Fruit fly (Drosophila melanogaster) whole organism, embryonic: Measurements from ENCODE around the gene CG13247.

ENCODE experiments used
- Adf1 ChIP-seq: fragments of 200-800 bp; sonication (Bioruptor generic); IDR thresholded peaks from 2 replicates; pipeline ENCODE4 v1.3.6; 2022; ENCODE audit warnings: missing biosample characterization, missing genetic modification characterization
- C15 ChIP-seq: fragments of 200-800 bp; sonication (Bioruptor generic); IDR thresholded peaks from 3 replicates; pipeline ENCODE4 v1.3.6; 2022; ENCODE audit warnings: missing biosample characterization, missing genetic modification characterization
- CG10267 ChIP-seq: fragments of 200-800 bp; sonication (Bioruptor generic); optimal IDR thresholded peaks from 2 replicates; lab custom pipeline; 2018; ENCODE audit warnings: missing biosample characterization, mild to moderate bottlenecking, missing genetic modification characterization, moderate library complexity
- CG13123 ChIP-seq: fragments of 200-800 bp; sonication (Bioruptor generic); optimal IDR thresholded peaks from 2 replicates; lab custom pipeline; 2016; ENCODE audit warnings: missing biosample characterization, missing genetic modification characterization
- CG13894 ChIP-seq: fragments of 200-800 bp; sonication (Bioruptor generic); optimal IDR thresholded peaks from 3 replicates; lab custom pipeline; 2018; ENCODE audit warnings: missing biosample characterization, mild to moderate bottlenecking, missing genetic modification characterization, moderate library complexity
- CG15073 ChIP-seq: fragments of 200-800 bp; sonication (Bioruptor generic); optimal IDR thresholded peaks from 2 replicates; lab custom pipeline; 2016; ENCODE audit warnings: missing biosample characterization, missing genetic modification characterization
- CG15269 ChIP-seq: fragments of 200-800 bp; sonication (Bioruptor generic); optimal IDR thresholded peaks from 2 replicates; lab custom pipeline; 2018; ENCODE audit warnings: missing biosample characterization, mild to moderate bottlenecking, missing genetic modification characterization, moderate library complexity
- CG15696 ChIP-seq: fragments of 200-800 bp; sonication (Bioruptor generic); optimal IDR thresholded peaks from 2 replicates; lab custom pipeline; 2019; ENCODE audit warnings: missing biosample characterization, mild to moderate bottlenecking, missing genetic modification characterization, moderate library complexity
- CG1602 ChIP-seq: fragments of 200-800 bp; sonication (Bioruptor generic); optimal IDR thresholded peaks from 3 replicates; lab custom pipeline; 2016; ENCODE audit warnings: missing biosample characterization, missing genetic modification characterization
- CG17186 ChIP-seq: fragments of 200-800 bp; sonication (Bioruptor generic); optimal IDR thresholded peaks from 3 replicates; lab custom pipeline; 2017; ENCODE audit warnings: missing biosample characterization, missing genetic modification reagents, missing genetic modification characterization
- CG18764 ChIP-seq: fragments of 200-800 bp; sonication (Bioruptor generic); optimal IDR thresholded peaks from 3 replicates; lab custom pipeline; 2016; ENCODE audit warnings: missing biosample characterization, missing genetic modification characterization
- CG2116 ChIP-seq: fragments of 200-800 bp; sonication (Bioruptor generic); optimal IDR thresholded peaks from 3 replicates; lab custom pipeline; 2018; ENCODE audit warnings: missing biosample characterization, mild to moderate bottlenecking, missing genetic modification characterization
- CG2129 ChIP-seq: fragments of 200-800 bp; sonication (Bioruptor generic); IDR thresholded peaks from 2 replicates; pipeline ENCODE4 v1.3.6; 2022; ENCODE audit warnings: missing biosample characterization, missing genetic modification characterization; ENCODE audit not compliant: partially characterized antibody
- CG2889 ChIP-seq: fragments of 200-800 bp; sonication (Bioruptor generic); IDR thresholded peaks from 3 replicates; pipeline ENCODE4 v1.3.6; 2022; ENCODE audit warnings: missing biosample characterization, missing genetic modification characterization
- CG31365 ChIP-seq: fragments of 200-800 bp; sonication (Bioruptor generic); optimal IDR thresholded peaks from 2 replicates; lab custom pipeline; 2018; ENCODE audit warnings: missing biosample characterization, mild to moderate bottlenecking, missing genetic modification characterization
- CG7357 ChIP-seq: fragments of 200-800 bp; sonication (Bioruptor generic); IDR thresholded peaks from 3 replicates; pipeline ENCODE4 v1.3.6; 2022; ENCODE audit warnings: missing biosample characterization, missing genetic modification characterization
- CG8290 ChIP-seq, 3 experiments: fragments of 200-800 bp; sonication (Bioruptor generic); optimal IDR thresholded peaks; 2 replicates each; lab custom pipeline; 2016 to 2019; ENCODE audit warnings: missing biosample characterization in 3 of 3, missing genetic modification characterization in 3 of 3, mild to moderate bottlenecking in 2 of 3, moderate library complexity in 1 of 3
- Chrac-16 ChIP-seq: fragments of 200-800 bp; sonication (Bioruptor generic); optimal IDR thresholded peaks from 3 replicates; lab custom pipeline; 2016; ENCODE audit warnings: missing biosample characterization, missing genetic modification characterization
- D ChIP-seq, 2 experiments: fragments of 200-800 bp in 1 of 2; fragments of >200 bp in 1 of 2; sonication (Bioruptor generic) in 1 of 2; optimal IDR thresholded peaks; 2 replicates in 1 of 2; 3 replicates in 1 of 2; lab custom pipeline; 2017; ENCODE audit warnings: mild to moderate bottlenecking in 1 of 2, missing biosample characterization in 1 of 2, missing genetic modification characterization in 1 of 2, missing genetic modification reagents in 1 of 2
- Dfd ChIP-seq, 2 experiments: fragments of >200 bp; optimal IDR thresholded peaks; 2 replicates each; lab custom pipeline; 2017; ENCODE audit warnings: missing biosample characterization in 2 of 2, missing genetic modification characterization in 2 of 2
- Ets97D ChIP-seq: fragments of 200-800 bp; sonication (Bioruptor generic); optimal IDR thresholded peaks from 3 replicates; lab custom pipeline; 2016; ENCODE audit warnings: missing biosample characterization, missing genetic modification characterization
- Hmx ChIP-seq: fragments of 200-800 bp; sonication (Bioruptor generic); optimal IDR thresholded peaks from 2 replicates; lab custom pipeline; 2016; ENCODE audit warnings: missing biosample characterization, missing genetic modification characterization
- Kr ChIP-seq: fragments of 200-800 bp; sonication (Bioruptor generic); optimal IDR thresholded peaks from 2 replicates; lab custom pipeline; 2017; ENCODE audit warnings: missing biosample characterization, mild to moderate bottlenecking, missing genetic modification characterization
- Nf-YB ChIP-seq: fragments of 200-800 bp; sonication (Bioruptor generic); optimal IDR thresholded peaks from 3 replicates; lab custom pipeline; 2019; ENCODE audit warnings: missing biosample characterization, mild to moderate bottlenecking, missing genetic modification characterization, moderate library complexity
- Oaz ChIP-seq: fragments of 200-800 bp; sonication (Bioruptor generic); IDR thresholded peaks from 2 replicates; pipeline ENCODE4 v1.3.6; 2022; ENCODE audit warnings: missing biosample characterization, missing genetic modification characterization
- Scr ChIP-seq: fragments of 200-800 bp; sonication (Bioruptor generic); IDR thresholded peaks from 2 replicates; pipeline ENCODE4 v1.3.6; 2022; ENCODE audit warnings: missing biosample characterization, missing genetic modification characterization; ENCODE audit not compliant: partially characterized antibody
- Spps ChIP-seq: fragments of 200-800 bp; sonication (Bioruptor generic); optimal IDR thresholded peaks from 2 replicates; lab custom pipeline; 2018; ENCODE audit warnings: missing biosample characterization, mild to moderate bottlenecking, missing genetic modification characterization
- btn ChIP-seq: fragments of 200-800 bp; sonication (Bioruptor generic); optimal IDR thresholded peaks from 2 replicates; lab custom pipeline; 2016; ENCODE audit warnings: missing biosample characterization, missing genetic modification characterization
- cg ChIP-seq: fragments of 200-800 bp; sonication (Bioruptor generic); optimal IDR thresholded peaks from 3 replicates; lab custom pipeline; 2019; ENCODE audit warnings: missing biosample characterization, mild to moderate bottlenecking, missing genetic modification characterization, moderate library complexity
- chif ChIP-seq, 2 experiments: fragments of 200-800 bp; sonication (Bioruptor generic); optimal IDR thresholded peaks; 3 replicates each; lab custom pipeline; 2016; ENCODE audit warnings: missing biosample characterization in 2 of 2, missing genetic modification characterization in 2 of 2
- chn ChIP-seq: fragments of 200-800 bp; sonication (Bioruptor generic); optimal IDR thresholded peaks from 2 replicates; lab custom pipeline; 2016; ENCODE audit warnings: missing biosample characterization, missing genetic modification characterization
- crol ChIP-seq: fragments of 200-800 bp; sonication (Bioruptor generic); IDR thresholded peaks from 2 replicates; pipeline ENCODE4 v1.3.6; 2022; ENCODE audit warnings: missing biosample characterization, missing genetic modification characterization
- crp ChIP-seq, 2 experiments: fragments of 200-800 bp; sonication (Bioruptor generic); optimal IDR thresholded peaks; 2 replicates in 1 of 2; 3 replicates in 1 of 2; lab custom pipeline; 2017; ENCODE audit warnings: missing biosample characterization in 2 of 2, missing genetic modification characterization in 2 of 2, mild to moderate bottlenecking in 1 of 2, moderate library complexity in 1 of 2
- cwo ChIP-seq: fragments of 200-800 bp; sonication (Bioruptor generic); optimal IDR thresholded peaks from 3 replicates; lab custom pipeline; 2017; ENCODE audit warnings: missing biosample characterization, missing genetic modification characterization, mild to moderate bottlenecking, moderate library complexity, missing genetic modification reagents
- dpn ChIP-seq, 2 experiments: fragments of 200-800 bp; sonication (Bioruptor generic); optimal IDR thresholded peaks; 3 replicates each; lab custom pipeline; 2016; ENCODE audit warnings: missing biosample characterization in 2 of 2, missing genetic modification characterization in 2 of 2
- fu2 ChIP-seq: fragments of 200-800 bp; sonication (Bioruptor generic); optimal IDR thresholded peaks from 2 replicates; lab custom pipeline; 2016; ENCODE audit warnings: missing biosample characterization, missing genetic modification characterization
- gcm ChIP-seq: fragments of 200-800 bp; sonication (Bioruptor generic); optimal IDR thresholded peaks from 2 replicates; lab custom pipeline; 2019; ENCODE audit warnings: missing biosample characterization, mild to moderate bottlenecking, missing genetic modification characterization, moderate library complexity
- gro ChIP-seq: fragments of 200-800 bp; sonication (Bioruptor generic); optimal IDR thresholded peaks from 2 replicates; lab custom pipeline; 2016; ENCODE audit warnings: missing biosample characterization, missing genetic modification characterization
- insv ChIP-seq, 2 experiments: fragments of 200-800 bp; sonication (Bioruptor generic); optimal IDR thresholded peaks; 3 replicates each; lab custom pipeline; 2016 to 2018; ENCODE audit warnings: missing biosample characterization in 2 of 2, missing genetic modification characterization in 2 of 2
- lmd ChIP-seq: fragments of 200-800 bp; sonication (Bioruptor generic); IDR thresholded peaks from 2 replicates; pipeline ENCODE4 v1.3.6; 2022; ENCODE audit warnings: missing biosample characterization, missing genetic modification characterization
- maf-S ChIP-seq: fragments of 200-800 bp; sonication (Bioruptor generic); optimal IDR thresholded peaks from 2 replicates; lab custom pipeline; 2016; ENCODE audit warnings: missing biosample characterization, missing genetic modification characterization
- nmo ChIP-seq: fragments of 200-800 bp; sonication (Bioruptor generic); optimal IDR thresholded peaks from 2 replicates; lab custom pipeline; 2018; ENCODE audit warnings: missing biosample characterization, mild to moderate bottlenecking, missing genetic modification characterization, moderate library complexity
- peb ChIP-seq: fragments of 200-800 bp; sonication (Bioruptor generic); IDR thresholded peaks from 2 replicates; pipeline ENCODE4 v1.3.6; 2022; ENCODE audit warnings: missing biosample characterization, missing genetic modification characterization
- repo ChIP-seq: fragments of 200-800 bp; sonication (Bioruptor generic); optimal IDR thresholded peaks from 2 replicates; lab custom pipeline; 2016; ENCODE audit warnings: missing biosample characterization, missing genetic modification characterization
- seq ChIP-seq: fragments of 200-800 bp; sonication (Bioruptor generic); IDR thresholded peaks from 2 replicates; pipeline ENCODE4 v1.3.6; 2022; ENCODE audit warnings: missing biosample characterization, missing genetic modification characterization
- shn ChIP-seq: fragments of 200-800 bp; sonication (Bioruptor generic); optimal IDR thresholded peaks from 3 replicates; lab custom pipeline; 2016; ENCODE audit warnings: missing biosample characterization, missing genetic modification characterization
- sna ChIP-seq: fragments of 200-800 bp; sonication (Bioruptor generic); IDR thresholded peaks from 2 replicates; pipeline ENCODE4 v1.3.6; 2022; ENCODE audit warnings: missing biosample characterization, missing genetic modification characterization; ENCODE audit not compliant: partially characterized antibody
- sr ChIP-seq: fragments of 200-800 bp; sonication (Bioruptor generic); IDR thresholded peaks from 3 replicates; pipeline ENCODE4 v1.3.6; 2022; ENCODE audit warnings: missing biosample characterization, missing genetic modification characterization
- tap ChIP-seq: fragments of 200-800 bp; optimal IDR thresholded peaks from 3 replicates; lab custom pipeline; 2019; ENCODE audit warnings: missing biosample characterization, mild to moderate bottlenecking, missing genetic modification characterization, moderate library complexity

Gene CG13247

dm6 chr3L:20399550-20400109, 29.5 kb downstream of the CG13247 start (continued):
- TF ChIP-seq CG15073 (GFP tag; lab: Kevin White, UChicago) (peak; percentile 99), CG31365 (tag; lab: Kevin White, UChicago) (peak; percentile 51), cwo (peak; percentile 85), Scr (GFP tag; lab: Robert Waterston, UW) (no peak), CG13894 (tag; lab: Kevin White, UChicago) (peak; percentile 79), CG1602 (GFP tag; lab: Kevin White, UChicago) (peak; percentile 81), tap (peak; percentile 92), Oaz (peak; percentile 69), sr (GFP tag; lab: Robert Waterston, UW) (0 out of 3 replicates have a peak, but pooled peaks have one; percentile 41), Dfd (GFP tag; optimal IDR thresholded peaks at IDR 0.05; lab: Kevin White, UChicago) (no peak), gcm (GFP tag; lab: Kevin White, UChicago) (peak; percentile 89), Ets97D (GFP tag; lab: Kevin White, UChicago) (peak; percentile 25), chif (GFP tag; optimal IDR thresholded peaks at IDR 0.05; lab: Kevin White, UChicago) (peak; percentile 36 to 66), btn (GFP tag; lab: Kevin White, UChicago) (peak; percentile 45), C15 (GFP tag; lab: Robert Waterston, UW) (no peak), peb (GFP tag; lab: Robert Waterston, UW) (peak; percentile 68), maf-S (GFP tag; lab: Kevin White, UChicago) (peak; percentile 76), cg (GFP tag; lab: Kevin White, UChicago) (no peak), gro (peak; percentile 80), CG2129 (no peak), repo (peak; percentile 7), CG7357 (peak; percentile 72), Hmx (GFP tag; lab: Kevin White, UChicago) (peak; percentile 54), nmo (peak; percentile 92), CG15696 (tag; lab: Kevin White, UChicago) (peak; percentile 77), chn (GFP tag; lab: Kevin White, UChicago) (peak; percentile 78), insv (GFP tag; optimal IDR thresholded peaks at IDR 0.05; lab: Kevin White, UChicago) (peak in 1 of 2 experiments; percentile 57), D (optimal IDR thresholded peaks at IDR 0.05; lab: Kevin White, UChicago) (no peak), D (GFP tag; optimal IDR thresholded peaks at IDR 0.05; lab: Kevin White, UChicago) (peak; percentile 81), lmd (GFP tag; lab: Robert Waterston, UW) (peak; percentile 88), Spps (tag; lab: Kevin White, UChicago) (peak; percentile 48), CG18764 (GFP tag; lab: Kevin White, UChicago) (peak; percentile 79), Kr (no peak), CG8290 (GFP tag; optimal IDR thresholded peaks at IDR 0.05; lab: Kevin White, UChicago) (peak; percentile 35), CG8290 (tag; optimal IDR thresholded peaks at IDR 0.05; lab: Kevin White, UChicago) (peak in 1 of 2 experiments; percentile 92), CG10267 (peak; percentile 79), crp (GFP tag; optimal IDR thresholded peaks at IDR 0.05; lab: Kevin White, UChicago) (peak in 1 of 2 experiments; percentile 46), shn (peak; percentile 69), CG15269 (tag; lab: Kevin White, UChicago) (peak; percentile 94), CG2889 (peak; percentile 60; the same call in 1 of the 3 replicates), seq (GFP tag; lab: Robert Waterston, UW) (peak; percentile 84), Chrac-16 (GFP tag; lab: Kevin White, UChicago) (peak; percentile 84), fu2 (GFP tag; lab: Kevin White, UChicago) (peak; percentile 71), CG17186 (GFP tag; lab: Kevin White, UChicago) (peak; percentile 29), CG13123 (peak; percentile 67), Nf-YB (GFP tag; lab: Kevin White, UChicago) (peak; percentile 73), sna (GFP tag; lab: Robert Waterston, UW) (no peak), CG2116 (GFP tag; lab: Kevin White, UChicago) (peak; percentile 73), dpn (GFP tag; optimal IDR thresholded peaks at IDR 0.05; lab: Kevin White, UChicago) (peak; percentile 84 to 88), Adf1 (GFP tag; lab: Robert Waterston, UW) (peak; percentile 66; the same call in 1 of the 2 replicates), crol (GFP tag; lab: Robert Waterston, UW) (no peak)
